Fruit fly (Drosophila melanogaster): Measurements from ENCODE around the gene Pburs.

Gene Pburs

DNA sequence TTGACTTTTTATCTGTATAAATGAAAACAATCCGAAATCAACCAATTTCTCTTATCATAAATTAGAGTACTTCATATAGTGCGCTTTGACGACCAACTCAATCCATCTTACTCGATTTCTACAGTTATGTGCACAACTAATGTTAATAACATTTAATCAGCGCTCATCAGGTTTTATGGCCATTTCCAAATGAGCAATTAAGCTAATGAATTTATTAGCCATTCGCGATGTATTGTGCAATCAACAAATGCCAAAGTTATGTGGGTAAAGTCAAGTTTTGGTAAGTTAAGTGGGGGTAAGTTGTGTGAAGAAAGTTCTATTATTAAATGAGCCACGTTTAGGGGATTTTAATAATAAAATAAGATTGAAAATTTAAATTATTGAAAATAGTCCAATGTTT, 23.6 kb downstream of the Pburs start (continued):
- TF ChIP-seq CG30403 (GFP tag; optimal IDR thresholded peaks at IDR 0.05), result no peak
- no peak for TF ChIP-seq CG1832 (GFP tag; optimal IDR thresholded peaks at IDR 0.05)
- no peak for TF ChIP-seq CG9215 (GFP tag; IDR thresholded peaks at IDR 0.05)

DNA sequence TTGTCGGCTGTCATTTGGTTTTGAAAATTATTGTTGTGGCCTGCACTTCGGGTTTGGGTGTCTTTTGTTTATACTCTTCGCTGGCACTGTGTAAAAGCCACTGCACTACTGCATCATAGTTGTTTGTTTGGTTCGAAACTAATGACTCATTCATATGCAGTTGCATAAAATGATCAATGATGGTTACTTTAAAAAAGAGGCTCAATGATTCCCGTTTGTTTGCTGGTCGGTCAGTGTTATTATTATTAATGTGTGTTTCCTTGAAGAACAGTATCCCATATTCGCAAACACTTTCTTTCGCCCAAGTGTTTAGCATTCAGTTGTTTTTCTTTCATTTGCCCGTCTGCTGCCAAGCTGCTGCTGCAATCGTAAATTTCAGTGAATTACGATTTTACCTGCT, 28.7 kb downstream of the Pburs start:
- TF ChIP-seq gfzf (GFP tag; optimal IDR thresholded peaks at IDR 0.05) (no peak), ERR (GFP tag; optimal IDR thresholded peaks at IDR 0.05) (no peak), CG6175 (GFP tag; IDR thresholded peaks at IDR 0.05) (no peak), zfh2 (GFP tag; optimal IDR thresholded peaks at IDR 0.05) (no peak), D19A (tag; optimal IDR thresholded peaks at IDR 0.05) (peak; percentile 16), CG1529 (GFP tag; optimal IDR thresholded peaks at IDR 0.05) (no peak)

DNA sequence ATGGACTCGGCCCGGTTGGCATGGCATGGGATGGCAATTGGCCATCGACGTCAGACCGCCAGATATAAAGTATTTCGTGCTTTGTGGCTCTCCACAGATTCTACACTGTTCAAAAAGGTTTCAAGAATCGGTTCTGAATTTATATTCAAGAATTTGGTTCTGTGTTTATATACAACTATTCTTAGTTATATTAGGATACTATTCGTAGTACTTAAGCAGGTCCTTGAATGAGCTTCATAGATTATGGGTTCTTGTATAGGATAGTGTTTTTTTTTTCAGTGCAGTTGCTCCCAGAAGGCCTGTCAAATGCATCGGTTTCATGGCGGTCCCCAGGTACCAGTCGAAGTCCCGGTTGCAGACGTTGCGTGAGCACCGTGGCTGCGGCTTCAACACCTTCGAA, 30.6 kb downstream of the Pburs start:
- TF ChIP-seq CG32767 (GFP tag; IDR thresholded peaks at IDR 0.05) (no peak), CG15073 (GFP tag; optimal IDR thresholded peaks at IDR 0.05) (no peak), CG13424 (tag; optimal IDR thresholded peaks at IDR 0.05) (no peak), Spps (tag; optimal IDR thresholded peaks at IDR 0.05) (no peak), dan (GFP tag; IDR thresholded peaks at IDR 0.05) (0 out of 2 replicates have a peak, but pooled peaks have one; percentile 16), Bdp1 (GFP tag; optimal IDR thresholded peaks at IDR 0.05) (no peak), ttk (GFP tag; IDR thresholded peaks at IDR 0.05) (no peak), stwl (tag; optimal IDR thresholded peaks at IDR 0.05) (no peak), B-H2 (GFP tag; optimal IDR thresholded peaks at IDR 0.05) (no peak), br (optimal IDR thresholded peaks at IDR 0.05) (no peak), grn (GFP tag; optimal IDR thresholded peaks at IDR 0.05) (no peak), CG10959 (GFP tag; IDR thresholded peaks at IDR 0.05) (0 out of 2 replicates have a peak, but pooled peaks have one; percentile 37), sima (GFP tag; optimal IDR thresholded peaks at IDR 0.05) (no peak), knrl (GFP tag; IDR thresholded peaks at IDR 0.05; ENCODE audit: partially characterized antibody) (no peak), CG6683 (GFP tag; optimal IDR thresholded peaks at IDR 0.05) (no peak), CG13775 (GFP tag; optimal IDR thresholded peaks at IDR 0.05) (peak; percentile 1), danr (GFP tag; IDR thresholded peaks at IDR 0.05) (no peak), CG17186 (GFP tag; optimal IDR thresholded peaks at IDR 0.05) (no peak), CG12391 (tag; optimal IDR thresholded peaks at IDR 0.05) (peak; percentile 7), Dref (GFP tag; IDR thresholded peaks at IDR 0.05) (no peak), nmo (GFP tag; optimal IDR thresholded peaks at IDR 0.05) (peak; percentile 20), CG9876 (GFP tag; optimal IDR thresholded peaks at IDR 0.05) (no peak), unpg (GFP tag; optimal IDR thresholded peaks at IDR 0.05) (peak; percentile 30), Side (GFP tag; optimal IDR thresholded peaks at IDR 0.05) (no peak), CG4820 (GFP tag; optimal IDR thresholded peaks at IDR 0.05) (peak; percentile 35), CG3065 (GFP tag; optimal IDR thresholded peaks at IDR 0.05) (no peak), Pdp1 (GFP tag; optimal IDR thresholded peaks at IDR 0.05) (peak in 1 of 2 experiments; percentile 14), zfh2 (GFP tag; optimal IDR thresholded peaks at IDR 0.05) (no peak), CG16863 (GFP tag; optimal IDR thresholded peaks at IDR 0.05) (no peak), CG6813 (GFP tag; optimal IDR thresholded peaks at IDR 0.05) (no peak), Hr39 (optimal IDR thresholded peaks at IDR 0.05) (no peak), vvl (GFP tag; IDR thresholded peaks at IDR 0.05) (no peak), Ptx1 (GFP tag; IDR thresholded peaks at IDR 0.05) (0 out of 2 replicates have a peak, but pooled peaks have one; percentile 24), inv (GFP tag; IDR thresholded peaks at IDR 0.05; ENCODE audit: partially characterized antibody) (no peak), CG31365 (tag; optimal IDR thresholded peaks at IDR 0.05) (no peak), chn (GFP tag; optimal IDR thresholded peaks at IDR 0.05) (no peak), CG8478 (optimal IDR thresholded peaks at IDR 0.05) (no peak), CG3407 (GFP tag; optimal IDR thresholded peaks at IDR 0.05) (no peak), tio (GFP tag; optimal IDR thresholded peaks at IDR 0.05) (no peak), CG10147 (GFP tag; optimal IDR thresholded peaks at IDR 0.05) (no peak), CG15601 (tag; optimal IDR thresholded peaks at IDR 0.05) (no peak), CG31224 (GFP tag; IDR thresholded peaks at IDR 0.05) (no peak)
